Worm (Caenorhabditis elegans): Measurements from ENCODE around the gene R02F2.7.

- no peak for TF ChIP-seq elt-3 (tag; optimal IDR thresholded peaks at IDR 0.05)
- no peak for TF ChIP-seq lin-32 (GFP tag; optimal IDR thresholded peaks at IDR 0.05)
- TF ChIP-seq unc-62 (GFP tag; optimal IDR thresholded peaks at IDR 0.05), result no peak
- TF ChIP-seq drap-1 (GFP tag; optimal IDR thresholded peaks at IDR 0.05), result no peak
- TF ChIP-seq nhr-76 (tag; optimal IDR thresholded peaks at IDR 0.05), result no peak
- TF ChIP-seq ceh-39 (tag; optimal IDR thresholded peaks at IDR 0.05), result no peak
Observed at ce11 chrIII:5464077-5464476, 19.5 kb downstream of the R02F2.7 start, which contains the start of gene F48E8.2.
